Fruit fly (Drosophila melanogaster): ENCODE measurements around the gene Fntb.

Gene Fntb

dm6 chr3R:16432665-16433065 is at the start of gene Fntb (continued):
- no peak for TF ChIP-seq CG12071 (GFP tag; optimal IDR thresholded peaks at IDR 0.05)
- 0 out of 3 replicates have a peak, but pooled peaks have one; percentile 15 for TF ChIP-seq zfh1 (GFP tag; IDR thresholded peaks at IDR 0.05)
- TF ChIP-seq CG14965 (GFP tag; optimal IDR thresholded peaks at IDR 0.05; ENCODE audit: borderline replicate concordance): no peak
- TF ChIP-seq chinmo (GFP tag; IDR thresholded peaks at IDR 0.05; ENCODE audit: partially characterized antibody): no peak
- TF ChIP-seq zen (tag; optimal IDR thresholded peaks at IDR 0.05): peak; percentile 56
- TF ChIP-seq CG6689 (GFP tag; IDR thresholded peaks at IDR 0.05): peak; percentile 49; the same call in 1 of the 2 replicates
- TF ChIP-seq gce (GFP tag; IDR thresholded peaks at IDR 0.05): 0 out of 3 replicates have a peak, but pooled peaks have one; percentile 46
- TF ChIP-seq Atf6 (GFP tag; IDR thresholded peaks at IDR 0.05): peak; percentile 45; the same call in 1 of the 2 replicates
- TF ChIP-seq CG13296 (GFP tag; optimal IDR thresholded peaks at IDR 0.05): peak; percentile 69
- TF ChIP-seq wek (GFP tag; optimal IDR thresholded peaks at IDR 0.05): peak; percentile 94
- no peak for TF ChIP-seq ara (GFP tag; IDR thresholded peaks at IDR 0.05)
- TF ChIP-seq CG16815 (GFP tag; optimal IDR thresholded peaks at IDR 0.05): peak; percentile 45
- TF ChIP-seq cas (GFP tag; IDR thresholded peaks at IDR 0.05): no peak
- 0 out of 2 replicates have a peak, but pooled peaks have one; percentile 35 for TF ChIP-seq ap (GFP tag; IDR thresholded peaks at IDR 0.05)
- peak; percentile 71 for TF ChIP-seq Aef1 (GFP tag; IDR thresholded peaks at IDR 0.05)
- peak; percentile 83 for TF ChIP-seq phol (tag; optimal IDR thresholded peaks at IDR 0.05)
- TF ChIP-seq Stat92E (GFP tag; optimal IDR thresholded peaks at IDR 0.05): no peak
- peak; percentile 86 for TF ChIP-seq CG31441 (GFP tag; IDR thresholded peaks at IDR 0.05)
- peak; percentile 74 for TF ChIP-seq lilli (GFP tag; optimal IDR thresholded peaks at IDR 0.05)
- peak; percentile 58 for TF ChIP-seq CG15601 (tag; optimal IDR thresholded peaks at IDR 0.05)
- no peak for TF ChIP-seq psq (GFP tag; optimal IDR thresholded peaks at IDR 0.05)
- TF ChIP-seq CG4404 (GFP tag; IDR thresholded peaks at IDR 0.05): no peak
- TF ChIP-seq Meics (GFP tag; optimal IDR thresholded peaks at IDR 0.05): peak; percentile 99
- peak; percentile 59 for TF ChIP-seq B-H2 (GFP tag; optimal IDR thresholded peaks at IDR 0.05)
- TF ChIP-seq hkb (optimal IDR thresholded peaks at IDR 0.05): no peak
- TF ChIP-seq hkb (GFP tag; IDR thresholded peaks at IDR 0.05): peak; percentile 65
- TF ChIP-seq sug (tag; optimal IDR thresholded peaks at IDR 0.05): peak; percentile 71
- peak; percentile 47 for TF ChIP-seq salm (tag; optimal IDR thresholded peaks at IDR 0.05)
- TF ChIP-seq peb (GFP tag; IDR thresholded peaks at IDR 0.05): peak; percentile 7; the same call in 1 of the 2 replicates
- peak; percentile 41; the same call in 1 of the 2 replicates for TF ChIP-seq ranshi (GFP tag; IDR thresholded peaks at IDR 0.05)
- TF ChIP-seq Spps (tag; optimal IDR thresholded peaks at IDR 0.05): peak; percentile 49
- TF ChIP-seq CG11085 (GFP tag; IDR thresholded peaks at IDR 0.05): 0 out of 2 replicates have a peak, but pooled peaks have one; percentile 15
- no peak for TF ChIP-seq zf30C (GFP tag; optimal IDR thresholded peaks at IDR 0.05)
- TF ChIP-seq so (GFP tag; IDR thresholded peaks at IDR 0.05): 0 out of 3 replicates have a peak, but pooled peaks have one; percentile 21
- TF ChIP-seq CG32767 (GFP tag; IDR thresholded peaks at IDR 0.05): peak; percentile 34; the same call in 1 of the 2 replicates
- TF ChIP-seq CoRest (tag; optimal IDR thresholded peaks at IDR 0.05): peak; percentile 82
- peak; percentile 5 for TF ChIP-seq CG7928 (GFP tag; optimal IDR thresholded peaks at IDR 0.05)
- peak; percentile 61 for TF ChIP-seq zfh2 (GFP tag; optimal IDR thresholded peaks at IDR 0.05)
- TF ChIP-seq cato (GFP tag; optimal IDR thresholded peaks at IDR 0.05; ENCODE audit: borderline replicate concordance): peak; percentile 30
- no peak for TF ChIP-seq Ravus (GFP tag; IDR thresholded peaks at IDR 0.05)
- TF ChIP-seq CG15073 (GFP tag; optimal IDR thresholded peaks at IDR 0.05): peak; percentile 13
- TF ChIP-seq shn (GFP tag; optimal IDR thresholded peaks at IDR 0.05): no peak
- TF ChIP-seq crc (GFP tag; optimal IDR thresholded peaks at IDR 0.05): no peak
- peak; percentile 46 for TF ChIP-seq mam (GFP tag; optimal IDR thresholded peaks at IDR 0.05)
- peak; percentile 58 for TF ChIP-seq D19B (GFP tag; optimal IDR thresholded peaks at IDR 0.05)
- TF ChIP-seq Doc3 (GFP tag; IDR thresholded peaks at IDR 0.05; ENCODE audit: partially characterized antibody): 0 out of 3 replicates have a peak, but pooled peaks have one; percentile 24
- peak; percentile 63; the same call in 1 of the 2 replicates for TF ChIP-seq lmd (GFP tag; IDR thresholded peaks at IDR 0.05)
- TF ChIP-seq CG12155 (GFP tag; optimal IDR thresholded peaks at IDR 0.05): peak; percentile 62
- peak; percentile 61 for TF ChIP-seq dmrt11E (tag; optimal IDR thresholded peaks at IDR 0.05)
- TF ChIP-seq fd64A (GFP tag; optimal IDR thresholded peaks at IDR 0.05): no peak
- peak; percentile 57 for TF ChIP-seq Med (GFP tag)

All from whole organism, embryonic.